Fruit fly (Drosophila melanogaster) whole organism: ENCODE results near the gene CG33098.

Experiments
- CG8478 ChIP-seq: fragments of >200 bp; optimal IDR thresholded peaks from 2 replicates; lab custom pipeline; 2018; ENCODE audit warnings: inconsistent platforms
- Dll ChIP-seq: fragments of >200 bp; optimal IDR thresholded peaks from 2 replicates; lab custom pipeline; 2017
- EcR ChIP-seq, 2 experiments: fragments of >200 bp; optimal IDR thresholded peaks; 2 replicates each; lab custom pipeline; 2017; ENCODE audit warnings: missing biosample characterization in 2 of 2, missing genetic modification characterization in 2 of 2, missing genetic modification reagents in 2 of 2
- pan ChIP-seq: fragments of >200 bp; optimal IDR thresholded peaks from 2 replicates; lab custom pipeline; 2017
- psq ChIP-seq: fragments of >200 bp; optimal IDR thresholded peaks from 2 replicates; lab custom pipeline; 2017
- usp ChIP-seq: fragments of >200 bp; optimal IDR thresholded peaks from 2 replicates; lab custom pipeline; 2017; ENCODE audit warnings: missing biosample characterization, missing genetic modification characterization, mixed read lengths

CG33098 gene

DNA sequence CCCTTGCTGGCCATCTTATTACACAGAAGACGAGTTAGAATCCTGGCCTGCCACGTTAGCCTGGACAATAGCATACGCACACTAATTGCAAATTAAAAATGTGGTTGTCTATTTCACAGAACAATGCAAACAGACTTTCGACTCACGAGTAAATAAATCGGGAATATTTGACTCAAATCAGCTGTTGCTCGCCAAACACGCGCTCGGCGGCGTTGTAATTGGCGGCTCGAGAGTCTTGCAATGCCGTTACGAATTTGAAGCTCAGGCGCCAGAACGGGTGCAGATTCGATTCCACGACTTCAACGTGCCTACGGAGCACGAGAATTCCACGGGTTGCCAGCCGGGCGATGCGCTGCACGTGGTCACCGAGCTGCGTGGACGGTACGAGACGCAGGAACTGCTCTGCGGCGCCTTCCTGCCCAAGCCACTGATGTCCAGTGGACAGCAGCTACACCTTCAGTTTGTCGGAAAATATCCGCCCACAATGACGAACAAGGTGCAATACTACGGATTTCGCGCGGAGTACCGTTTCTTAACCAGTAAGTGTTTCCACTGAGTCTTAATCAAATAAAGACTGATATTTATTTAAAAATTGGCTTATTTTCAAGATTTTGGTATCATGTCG lies 14.8 kb downstream of the CG33098 start, which contains the start of gene DNAlig3:
DNAlig3 (minus strand) TSS at position 168 of the 625 bp plus-strand sequence.
- no peak for TF ChIP-seq EcR (GFP tag; optimal IDR thresholded peaks at IDR 0.05; lab: Kevin White, UChicago)
- no peak for TF ChIP-seq psq (lab: Kevin White, UChicago)
- no peak for TF ChIP-seq CG8478 (lab: Kevin White, UChicago)
- no peak for TF ChIP-seq usp (GFP tag; lab: Kevin White, UChicago)
- TF ChIP-seq pan (lab: Kevin White, UChicago): no peak
- no peak for TF ChIP-seq Dll

DNA sequence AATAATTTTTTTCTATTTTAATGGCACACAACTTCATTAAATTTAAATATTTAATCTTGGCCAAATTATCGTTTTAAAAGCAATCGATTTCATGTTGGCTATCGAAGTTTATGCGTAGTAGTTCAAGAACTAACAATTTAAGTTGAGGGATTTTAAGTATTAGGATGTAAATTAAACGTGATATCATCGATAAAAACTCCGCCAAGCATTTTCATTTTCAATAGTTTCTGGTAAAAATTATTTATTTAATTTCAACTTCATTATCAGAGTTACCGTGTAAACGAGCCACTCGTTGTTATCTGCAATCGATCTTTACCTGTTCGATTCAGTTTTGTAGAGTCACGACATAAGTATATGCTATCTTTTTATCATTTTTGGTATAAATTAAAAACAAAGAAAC lies 15.9 kb downstream of the CG33098 start:
- TF ChIP-seq usp (GFP tag; lab: Kevin White, UChicago) (no peak), pan (lab: Kevin White, UChicago) (no peak), psq (lab: Kevin White, UChicago) (no peak)

DNA sequence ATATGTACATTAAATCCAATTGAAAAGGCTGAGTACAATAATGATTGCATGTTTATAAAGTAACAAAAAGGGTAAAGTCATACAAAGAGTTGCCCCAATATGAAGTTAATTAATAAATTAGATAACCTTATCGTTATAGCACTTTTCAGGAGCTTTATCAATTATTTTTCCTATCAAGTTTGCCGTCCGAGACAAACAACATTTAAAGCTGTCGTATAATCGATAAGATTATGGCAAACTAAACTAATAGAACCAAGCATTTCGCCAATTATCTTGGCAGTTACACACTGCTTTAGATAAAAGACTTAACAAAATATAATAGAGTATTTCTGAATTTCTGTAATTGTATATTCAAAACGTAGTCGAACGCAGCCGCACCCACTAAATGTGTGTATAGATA lies 18.1 kb downstream of the CG33098 start:
- TF ChIP-seq psq (lab: Kevin White, UChicago): no peak
- no peak for TF ChIP-seq usp (GFP tag; lab: Kevin White, UChicago)

DNA sequence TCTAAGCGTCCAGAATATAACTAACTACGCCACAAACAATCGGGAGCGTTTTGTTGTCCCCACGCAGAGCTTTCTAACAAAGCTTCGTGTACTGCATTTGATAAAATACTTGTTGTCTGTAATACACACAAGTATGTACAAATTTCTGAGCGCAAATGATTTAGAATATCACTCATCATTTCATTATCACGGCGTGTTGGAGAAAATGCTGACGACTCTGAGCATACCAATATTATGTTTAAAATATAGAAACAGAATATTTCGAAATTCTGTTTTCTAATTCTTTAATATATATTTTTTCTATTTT lies 18.9 kb downstream of the CG33098 start, which contains the start of gene Cyp9f2:
Cyp9f2 (minus strand) TSS at position 101 of the 307 bp plus-strand sequence.
- no peak for TF ChIP-seq usp (GFP tag; lab: Kevin White, UChicago)
- TF ChIP-seq psq (lab: Kevin White, UChicago): no peak
- TF ChIP-seq CG8478 (lab: Kevin White, UChicago): no peak
- TF ChIP-seq Dll: no peak
- TF ChIP-seq pan (lab: Kevin White, UChicago): no peak
- TF ChIP-seq EcR (GFP tag; optimal IDR thresholded peaks at IDR 0.05; lab: Kevin White, UChicago): no peak

DNA sequence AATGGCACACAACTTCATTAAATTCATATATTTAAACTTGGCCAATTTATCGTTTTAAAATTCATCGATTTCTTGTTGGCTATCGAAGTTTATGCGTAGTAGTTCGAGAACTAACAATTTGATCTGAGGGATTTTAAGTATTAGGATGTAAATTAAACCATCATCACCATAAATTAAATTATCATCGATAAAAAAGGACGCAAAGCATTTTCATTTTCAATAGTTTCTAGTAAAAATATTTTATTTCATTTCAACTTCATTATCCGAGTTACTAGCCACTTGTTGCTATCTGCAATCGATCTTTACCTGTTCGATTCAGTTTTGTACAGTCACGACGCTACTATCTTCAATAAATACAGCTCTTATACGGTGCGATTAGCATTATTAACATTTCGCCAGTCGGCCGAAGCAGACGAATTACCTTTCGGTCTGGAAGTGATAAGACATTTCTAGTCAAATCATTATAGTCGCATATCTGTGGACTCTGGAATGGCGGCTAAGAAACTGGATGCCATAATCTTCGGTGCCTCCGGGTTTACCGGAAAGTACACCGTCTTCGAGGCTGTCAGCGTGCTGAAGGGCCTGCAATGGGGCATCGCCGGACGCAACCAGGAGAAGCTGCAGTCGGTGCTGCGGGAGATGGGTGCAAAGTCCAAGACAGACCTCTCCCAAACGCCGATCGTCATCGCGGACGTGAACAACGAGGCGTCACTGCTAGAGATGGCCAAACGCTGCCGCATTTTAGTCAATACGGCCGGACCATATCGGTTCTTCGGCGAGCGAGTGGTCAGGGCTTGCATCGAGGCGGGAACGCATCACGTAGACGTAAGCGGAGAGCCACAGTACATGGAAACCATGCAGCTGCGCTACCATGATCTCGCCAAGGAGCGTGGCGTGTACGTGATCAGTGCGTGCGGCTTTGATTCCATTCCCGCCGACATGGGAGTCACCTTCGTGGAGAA lies 19.5 kb downstream of the CG33098 start, which contains the start of gene CG5167:
CG5167 (plus strand) TSS at position 298 of the 962 bp plus-strand sequence.
- no peak for TF ChIP-seq usp (GFP tag; lab: Kevin White, UChicago)
- TF ChIP-seq psq (lab: Kevin White, UChicago): no peak
- no peak for TF ChIP-seq Dll
- TF ChIP-seq CG8478 (lab: Kevin White, UChicago): no peak
- no peak for TF ChIP-seq EcR (GFP tag; optimal IDR thresholded peaks at IDR 0.05; lab: Kevin White, UChicago)
- no peak for TF ChIP-seq pan (lab: Kevin White, UChicago)

DNA sequence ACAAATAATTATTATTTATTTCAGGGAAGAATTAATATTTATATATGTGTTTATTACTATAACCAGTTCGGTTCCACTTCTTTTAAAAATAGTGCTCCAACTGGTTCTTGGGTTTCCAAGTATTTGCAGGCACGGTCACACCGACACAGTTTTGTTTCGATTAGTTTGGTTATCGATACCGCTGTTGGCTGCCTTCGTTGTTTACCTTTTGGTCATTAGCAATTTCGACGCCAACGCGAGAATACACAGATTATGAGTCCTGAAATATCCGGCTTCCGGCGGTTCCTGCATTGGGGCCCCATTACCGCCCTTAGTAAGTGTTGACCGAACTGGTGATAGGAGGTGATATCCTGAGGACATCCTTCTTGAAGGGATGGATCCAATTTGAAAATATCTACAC lies 21.2 kb downstream of the CG33098 start, which contains the start of gene CG5196:
CG5196 (plus strand) TSS at position 157 of the 400 bp plus-strand sequence.
- no peak for TF ChIP-seq Dll
- no peak for TF ChIP-seq CG8478 (lab: Kevin White, UChicago)
- no peak for TF ChIP-seq psq (lab: Kevin White, UChicago)
- no peak for TF ChIP-seq EcR (GFP tag; optimal IDR thresholded peaks at IDR 0.05; lab: Kevin White, UChicago)
- no peak for TF ChIP-seq usp (GFP tag; lab: Kevin White, UChicago)
- no peak for TF ChIP-seq pan (lab: Kevin White, UChicago)

DNA sequence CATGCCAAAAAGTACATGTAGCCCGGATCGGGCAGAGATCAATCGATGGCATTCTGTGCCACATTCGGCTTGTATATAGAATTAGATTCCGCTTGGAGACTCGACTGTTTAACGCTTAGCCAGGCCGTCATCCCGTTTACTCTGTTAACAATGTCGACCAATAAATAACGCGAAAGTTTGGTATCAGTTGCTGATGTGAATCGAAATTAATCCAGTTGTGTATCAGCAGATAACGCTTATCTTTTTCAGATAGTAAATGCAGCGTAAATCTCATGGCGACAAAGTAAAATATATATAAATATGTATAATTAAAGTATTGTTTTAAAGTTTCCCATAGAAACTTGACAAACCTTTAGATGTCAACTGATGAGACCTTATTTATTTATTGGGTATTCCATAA lies 24.5 kb downstream of the CG33098 start:
- TF ChIP-seq Dll: no peak
- no peak for TF ChIP-seq EcR (GFP tag; optimal IDR thresholded peaks at IDR 0.05; lab: Kevin White, UChicago)
- TF ChIP-seq usp (GFP tag; lab: Kevin White, UChicago): no peak
- no peak for TF ChIP-seq psq (lab: Kevin White, UChicago)
- no peak for TF ChIP-seq CG8478 (lab: Kevin White, UChicago)
- TF ChIP-seq pan (lab: Kevin White, UChicago): no peak

DNA sequence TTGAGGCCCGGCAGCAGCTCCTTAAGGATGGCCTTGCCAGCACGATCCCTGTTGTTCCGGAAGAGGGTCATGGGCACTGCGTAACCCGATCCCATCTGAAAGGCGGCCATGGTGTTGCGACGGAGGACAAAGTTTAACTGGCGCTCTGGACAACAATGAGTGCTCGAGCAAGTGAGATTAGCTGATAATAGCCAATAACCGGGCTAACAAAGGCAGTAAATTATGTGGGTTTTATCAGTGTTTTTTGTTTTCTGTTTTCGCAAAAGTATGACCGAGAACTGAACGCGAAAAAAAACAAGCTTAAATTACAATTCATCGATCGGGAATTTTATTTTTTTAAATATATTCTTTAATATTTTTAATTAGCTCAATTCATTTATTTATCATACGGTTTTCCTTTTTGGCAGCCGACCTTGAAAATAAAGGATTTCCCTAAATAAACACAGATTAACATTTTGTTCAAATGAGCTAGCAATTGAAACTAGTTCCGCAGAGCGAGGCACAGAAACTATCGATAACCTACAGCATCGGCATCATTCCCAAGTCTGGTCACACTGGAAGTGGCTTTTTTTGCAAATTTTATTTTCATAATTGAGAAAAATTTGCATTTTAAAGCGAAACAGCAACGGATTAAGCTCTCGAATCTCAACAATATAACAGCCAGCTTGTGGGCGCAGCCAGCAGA lies 26.4 kb downstream of the CG33098 start, which contains the start of the genes Dip-C and pps:
Dip-C (minus strand) TSS at position 486 of the 685 bp plus-strand sequence.
pps (plus strand) TSS at position 555 of the 685 bp plus-strand sequence.
- TF ChIP-seq EcR (GFP tag; optimal IDR thresholded peaks at IDR 0.05; lab: Kevin White, UChicago) (no peak), CG8478 (lab: Kevin White, UChicago) (no peak), psq (lab: Kevin White, UChicago) (no peak), pan (lab: Kevin White, UChicago) (no peak), Dll (no peak), usp (GFP tag; lab: Kevin White, UChicago) (no peak)

DNA sequence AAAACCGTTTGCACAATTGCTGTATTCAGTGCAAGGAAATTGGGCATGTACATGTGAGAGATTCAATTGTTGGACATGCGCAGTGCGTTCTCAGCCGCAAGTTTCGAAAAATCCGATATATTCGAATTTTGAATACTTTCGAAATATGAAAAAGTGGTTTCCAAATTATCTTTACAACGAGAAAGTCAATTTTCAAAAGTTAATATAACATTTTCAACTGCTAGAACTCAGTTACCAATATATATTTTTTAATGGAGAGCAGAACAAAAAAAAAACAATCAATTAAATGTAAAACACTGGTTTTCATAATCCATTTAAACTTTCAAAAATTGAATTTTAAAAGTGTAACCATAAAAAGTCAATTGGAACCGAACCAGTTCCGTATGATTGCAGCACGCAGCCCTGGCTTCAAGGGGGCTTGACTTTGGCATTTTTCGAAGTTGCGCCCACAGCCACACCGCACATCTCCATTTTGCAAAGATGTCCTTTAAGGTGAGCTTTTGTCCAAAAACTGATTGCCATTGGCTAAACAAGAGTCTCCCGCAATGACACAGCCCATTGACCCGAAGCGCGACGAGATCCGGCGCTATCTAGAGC lies 35.5 kb downstream of the CG33098 start, which contains the start of the genes Scgbeta and CG17202:
Scgbeta (minus strand) TSS at position 51 of the 597 bp plus-strand sequence.
CG17202 (plus strand) TSS at position 390 of the 597 bp plus-strand sequence.
- TF ChIP-seq pan (lab: Kevin White, UChicago) (no peak), psq (lab: Kevin White, UChicago) (no peak), EcR (GFP tag; optimal IDR thresholded peaks at IDR 0.05; lab: Kevin White, UChicago) (no peak), usp (GFP tag; lab: Kevin White, UChicago) (no peak), Dll (no peak), CG8478 (lab: Kevin White, UChicago) (no peak)

DNA sequence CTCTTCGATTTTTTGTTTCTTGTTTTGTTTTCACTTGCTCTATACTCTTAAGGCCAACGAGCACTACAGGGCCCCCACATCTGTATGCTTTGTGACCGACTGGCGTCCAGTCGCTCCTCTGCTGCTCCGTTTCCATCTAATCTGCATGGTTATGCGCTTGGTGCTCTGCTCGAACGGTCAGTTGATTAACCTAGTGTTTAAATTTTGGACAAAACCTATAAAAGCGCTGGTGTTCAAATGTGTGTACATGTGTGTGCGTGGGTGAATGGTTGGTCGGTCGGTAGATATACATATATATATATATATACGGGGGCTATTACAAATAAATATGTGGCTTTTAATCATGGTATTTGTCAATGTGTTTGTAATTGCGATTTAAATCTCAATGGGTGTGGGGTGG lies 37.0 kb downstream of the CG33098 start:
- no peak for TF ChIP-seq psq (lab: Kevin White, UChicago)
- TF ChIP-seq EcR (GFP tag; optimal IDR thresholded peaks at IDR 0.05; lab: Kevin White, UChicago): no peak
- no peak for TF ChIP-seq CG8478 (lab: Kevin White, UChicago)
- no peak for TF ChIP-seq pan (lab: Kevin White, UChicago)
- no peak for TF ChIP-seq Dll
- TF ChIP-seq usp (GFP tag; lab: Kevin White, UChicago): no peak
